Worm (Caenorhabditis elegans): ENCODE results near the gene dbt-1.
A peak's percentile ranks its signal among the peaks of the same experiment; 100 is the strongest.

Gene dbt-1

ce11 chrII:7945168-7945567 is at the start of gene dbt-1 (continued):
- TF ChIP-seq egl-27 (tag; optimal IDR thresholded peaks at IDR 0.05) (no peak), spr-1 (tag; optimal IDR thresholded peaks at IDR 0.05) (peak; percentile 15), nhr-111 (GFP tag; optimal IDR thresholded peaks at IDR 0.05) (no peak), mep-1 (tag; optimal IDR thresholded peaks at IDR 0.05) (peak; percentile 76), cey-2 (tag; optimal IDR thresholded peaks at IDR 0.05; ENCODE audit: borderline replicate concordance, insufficient read depth) (no peak), F37D6.2 (tag; optimal IDR thresholded peaks at IDR 0.05) (peak; percentile 38), saeg-2 (GFP tag; IDR thresholded peaks at IDR 0.05) (no peak), dmd-6 (GFP tag; IDR thresholded peaks at IDR 0.05) (no peak; the same call in 1 of the 2 replicates), dmd-9 (GFP tag; IDR thresholded peaks at IDR 0.05) (no peak), nhr-237 (tag; optimal IDR thresholded peaks at IDR 0.05) (no peak), spr-3 (GFP tag; optimal IDR thresholded peaks at IDR 0.05) (peak; percentile 28), jun-1 (tag; optimal IDR thresholded peaks at IDR 0.05) (peak; percentile 24), lsy-2 (tag; optimal IDR thresholded peaks at IDR 0.05) (peak in 1 of 2 experiments; percentile 91), arid-1 (GFP tag; conservative IDR thresholded peaks at IDR 0.05) (no peak), nhr-11 (tag; optimal IDR thresholded peaks at IDR 0.05) (peak; percentile 57), daf-8 (GFP tag; IDR thresholded peaks at IDR 0.05) (no peak), nhr-25 (tag; optimal IDR thresholded peaks at IDR 0.05; ENCODE audit: borderline replicate concordance, insufficient read depth) (peak; percentile 59), tag-97 (GFP tag; IDR thresholded peaks at IDR 0.05) (no peak), pha-4 (GFP tag; IDR thresholded peaks at IDR 0.05) (no peak), pha-4 (tag; optimal IDR thresholded peaks at IDR 0.05) (peak; percentile 4), nhr-77 (tag; optimal IDR thresholded peaks at IDR 0.05) (peak; percentile 18), ztf-7 (tag; optimal IDR thresholded peaks at IDR 0.05) (peak; percentile 49), aly-2 (tag; optimal IDR thresholded peaks at IDR 0.05) (no peak), nhr-10 (tag; optimal IDR thresholded peaks at IDR 0.05) (no peak), F44E2.7 (GFP tag; IDR thresholded peaks at IDR 0.05) (no peak), F49E8.2 (tag; optimal IDR thresholded peaks at IDR 0.05; ENCODE audit: borderline replicate concordance) (no peak), daf-19 (GFP tag; conservative IDR thresholded peaks at IDR 0.05) (no peak), zag-1 (tag; optimal IDR thresholded peaks at IDR 0.05) (no peak), lin-39 (tag; optimal IDR thresholded peaks at IDR 0.05) (no peak), nhr-28 (tag; optimal IDR thresholded peaks at IDR 0.05) (peak; percentile 35), madf-9 (GFP tag; conservative IDR thresholded peaks at IDR 0.05) (no peak), T26A8.4 (GFP tag; IDR thresholded peaks at IDR 0.05) (no peak; the same call in 1 of the 2 replicates), ZK546.5 (tag; optimal IDR thresholded peaks at IDR 0.05) (no peak), hmg-1.1 (GFP tag; IDR thresholded peaks at IDR 0.05) (peak; percentile 73), snpc-4 (tag; optimal IDR thresholded peaks at IDR 0.05) (no peak), ces-1 (GFP tag; optimal IDR thresholded peaks at IDR 0.05) (no peak), mes-2 (tag; optimal IDR thresholded peaks at IDR 0.05; ENCODE audit: poor library complexity, severe bottlenecking) (no peak), tra-1 (GFP tag; IDR thresholded peaks at IDR 0.05) (0 out of 2 replicates have a peak, but pooled peaks have one; percentile 10), rbr-2 (tag; optimal IDR thresholded peaks at IDR 0.05) (peak; percentile 72), D1046.2 (GFP tag; IDR thresholded peaks at IDR 0.05) (no peak), Y75B8A.6 (GFP tag; IDR thresholded peaks at IDR 0.05) (no peak), ceh-28 (tag; optimal IDR thresholded peaks at IDR 0.05) (no peak), dve-1 (tag; optimal IDR thresholded peaks at IDR 0.05; ENCODE audit: insufficient read depth) (peak; percentile 77), mxl-2 (GFP tag; conservative IDR thresholded peaks at IDR 0.05) (no peak), nhr-42 (GFP tag; IDR thresholded peaks at IDR 0.05) (no peak), dpl-1 (GFP tag; optimal IDR thresholded peaks at IDR 0.05) (peak; percentile 98), Y48G9A.11 (GFP tag; IDR thresholded peaks at IDR 0.05) (no peak), R02D3.7 (tag; optimal IDR thresholded peaks at IDR 0.05) (no peak), hlh-30 (tag; optimal IDR thresholded peaks at IDR 0.05; ENCODE audit: insufficient read depth) (peak; percentile 53), ceh-20 (GFP tag; IDR thresholded peaks at IDR 0.05) (no peak), nhr-41 (GFP tag; IDR thresholded peaks at IDR 0.05) (no peak)
